Worm (Caenorhabditis elegans): Measurements from ENCODE around the gene clec-135.

The clec-135 gene

DNA sequence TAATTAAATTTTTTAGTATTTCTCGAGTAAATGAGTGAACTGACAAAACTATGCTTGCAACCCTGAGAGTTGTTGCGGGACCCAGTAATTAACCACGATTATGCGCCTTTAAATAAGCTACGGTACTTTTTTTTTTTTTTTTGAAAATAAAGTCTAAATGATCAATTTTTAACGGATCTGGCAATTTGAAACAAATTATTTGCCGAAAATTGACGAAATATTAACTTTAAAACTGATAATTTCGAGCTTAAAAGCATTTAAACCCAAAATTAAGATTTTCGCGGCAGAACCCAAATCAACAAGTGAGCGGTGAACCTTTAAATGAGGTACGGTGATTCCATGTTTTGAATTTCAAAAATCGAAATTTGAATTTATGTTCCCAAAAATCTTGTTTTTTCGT, 36.1 kb downstream of the clec-135 start:
- TF ChIP-seq nhr-77 (tag; optimal IDR thresholded peaks at IDR 0.05) (no peak), pag-3 (tag; optimal IDR thresholded peaks at IDR 0.05; ENCODE audit: borderline replicate concordance, insufficient read depth) (no peak), fkh-4 (tag; optimal IDR thresholded peaks at IDR 0.05; ENCODE audit: borderline replicate concordance) (no peak), dsc-1 (tag; optimal IDR thresholded peaks at IDR 0.05) (no peak), ceh-90 (tag; optimal IDR thresholded peaks at IDR 0.05) (no peak)

DNA sequence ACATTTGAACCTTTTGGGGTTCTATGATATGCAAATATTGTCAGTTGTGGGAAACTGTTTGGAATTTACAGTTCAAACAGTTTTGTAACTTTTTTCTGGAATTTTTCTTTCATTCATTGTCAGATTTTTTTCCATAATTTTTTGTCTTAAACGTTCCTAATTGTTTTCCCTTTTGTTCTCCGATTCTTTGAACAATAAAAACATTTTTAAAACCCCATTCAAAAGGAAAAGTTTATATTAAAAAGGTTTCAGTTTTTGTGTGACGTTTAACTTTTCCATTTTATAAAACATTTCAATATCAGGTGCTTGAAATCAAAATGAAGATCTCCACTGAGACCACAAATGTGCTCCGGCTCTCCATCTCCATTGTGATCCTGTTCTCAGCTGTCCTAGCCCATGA, 39.5 kb downstream of the clec-135 start, which contains the start of gene F31D5.1:
F31D5.1 (plus strand) TSS at position 301 of the 400 bp plus-strand sequence.
- no peak for TF ChIP-seq fkh-8 (tag; optimal IDR thresholded peaks at IDR 0.05)

DNA sequence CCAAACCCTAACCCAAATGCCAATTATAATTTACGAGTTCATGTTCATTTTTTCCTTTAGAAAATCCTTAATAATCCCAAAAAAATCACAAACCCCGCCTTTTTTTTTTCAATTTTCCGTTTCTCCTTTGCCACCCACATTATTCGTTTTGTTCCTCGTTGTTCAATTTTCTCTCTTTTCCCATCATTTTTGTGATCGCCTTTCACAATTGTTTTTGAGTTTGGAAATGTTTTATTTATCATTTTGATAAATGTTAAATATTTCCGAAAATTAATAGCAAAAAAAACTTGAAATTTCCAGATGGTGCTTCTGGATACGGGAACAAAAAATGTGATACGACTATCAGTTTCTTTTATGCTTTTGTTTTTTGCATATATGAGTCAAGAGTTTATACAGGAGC, 43.3 kb downstream of the clec-135 start, which contains the start of gene F31D5.2:
F31D5.2 (plus strand) TSS at position 301 of the 400 bp plus-strand sequence.
- TF ChIP-seq Y116A8C.19 (tag; optimal IDR thresholded peaks at IDR 0.05; ENCODE audit: borderline replicate concordance) (no peak), nhr-71 (tag; optimal IDR thresholded peaks at IDR 0.05) (no peak), C04F5.9 (tag; optimal IDR thresholded peaks at IDR 0.05) (no peak), fkh-10 (GFP tag; optimal IDR thresholded peaks at IDR 0.05) (no peak), aha-1 (tag; optimal IDR thresholded peaks at IDR 0.05) (no peak), nhr-85 (tag) (no peak), efl-1 (optimal IDR thresholded peaks at IDR 0.05) (no peak), efl-1 (GFP tag; optimal IDR thresholded peaks at IDR 0.05 in 1 of 2) (no peak), ceh-88 (GFP tag; IDR thresholded peaks at IDR 0.05) (no peak), fkh-4 (tag; optimal IDR thresholded peaks at IDR 0.05; ENCODE audit: borderline replicate concordance) (no peak), nhr-76 (tag; optimal IDR thresholded peaks at IDR 0.05) (no peak), zag-1 (tag; optimal IDR thresholded peaks at IDR 0.05) (no peak), grh-1 (GFP tag; IDR thresholded peaks at IDR 0.05) (no peak)

DNA sequence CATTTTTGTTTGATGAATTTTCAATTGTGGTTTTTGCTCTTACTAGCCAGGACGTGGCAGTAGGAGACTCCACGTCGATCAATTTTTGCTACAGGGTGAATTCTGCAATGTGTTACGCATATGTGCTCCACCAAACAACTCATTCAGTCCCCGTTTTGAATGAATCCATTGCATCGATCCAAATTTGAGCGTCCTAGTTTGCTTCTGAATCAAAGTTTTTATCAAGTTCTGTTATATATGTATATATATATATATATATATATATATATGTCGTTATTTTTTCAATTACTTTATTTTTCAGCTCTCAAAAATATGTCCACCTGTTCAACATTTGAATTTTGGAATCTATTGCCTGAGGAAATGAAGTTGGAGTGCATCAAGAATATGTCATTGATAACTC, 47.5 kb downstream of the clec-135 start, which contains the start of gene F31D5.7:
F31D5.7 (plus strand) TSS at position 301 of the 400 bp plus-strand sequence.
- TF ChIP-seq efl-3 (GFP tag; optimal IDR thresholded peaks at IDR 0.05), result no peak
- TF ChIP-seq ztf-4 (tag; optimal IDR thresholded peaks at IDR 0.05), result no peak
- no peak for TF ChIP-seq unc-62 (GFP tag; optimal IDR thresholded peaks at IDR 0.05)
- no peak for TF ChIP-seq ceh-88 (GFP tag; IDR thresholded peaks at IDR 0.05)
- TF ChIP-seq hlh-4 (tag; optimal IDR thresholded peaks at IDR 0.05), result no peak
- no peak for TF ChIP-seq vab-15 (tag; optimal IDR thresholded peaks at IDR 0.05)
- no peak for TF ChIP-seq sup-37 (GFP tag; optimal IDR thresholded peaks at IDR 0.05)
- no peak for TF ChIP-seq ceh-82 (tag; optimal IDR thresholded peaks at IDR 0.05)
- no peak for TF ChIP-seq nhr-84 (tag; optimal IDR thresholded peaks at IDR 0.05)
- no peak for TF ChIP-seq fos-1 (tag; optimal IDR thresholded peaks at IDR 0.05)
- TF ChIP-seq rnt-1 (tag; optimal IDR thresholded peaks at IDR 0.05), result no peak
- no peak for TF ChIP-seq nhr-19 (GFP tag; conservative IDR thresholded peaks at IDR 0.05)
- TF ChIP-seq pax-3 (tag; optimal IDR thresholded peaks at IDR 0.05), result no peak
- TF ChIP-seq skn-1 (tag; optimal IDR thresholded peaks at IDR 0.05), result no peak
- TF ChIP-seq fkh-4 (tag; optimal IDR thresholded peaks at IDR 0.05; ENCODE audit: borderline replicate concordance), result no peak
- TF ChIP-seq zip-4 (GFP tag; optimal IDR thresholded peaks at IDR 0.05), result no peak
- TF ChIP-seq efl-1 (optimal IDR thresholded peaks at IDR 0.05), result no peak
- no peak for TF ChIP-seq efl-1 (GFP tag; optimal IDR thresholded peaks at IDR 0.05 in 1 of 2)
- no peak for TF ChIP-seq sox-4 (tag; optimal IDR thresholded peaks at IDR 0.05)
- TF ChIP-seq pqm-1 (tag; optimal IDR thresholded peaks at IDR 0.05), result no peak

DNA sequence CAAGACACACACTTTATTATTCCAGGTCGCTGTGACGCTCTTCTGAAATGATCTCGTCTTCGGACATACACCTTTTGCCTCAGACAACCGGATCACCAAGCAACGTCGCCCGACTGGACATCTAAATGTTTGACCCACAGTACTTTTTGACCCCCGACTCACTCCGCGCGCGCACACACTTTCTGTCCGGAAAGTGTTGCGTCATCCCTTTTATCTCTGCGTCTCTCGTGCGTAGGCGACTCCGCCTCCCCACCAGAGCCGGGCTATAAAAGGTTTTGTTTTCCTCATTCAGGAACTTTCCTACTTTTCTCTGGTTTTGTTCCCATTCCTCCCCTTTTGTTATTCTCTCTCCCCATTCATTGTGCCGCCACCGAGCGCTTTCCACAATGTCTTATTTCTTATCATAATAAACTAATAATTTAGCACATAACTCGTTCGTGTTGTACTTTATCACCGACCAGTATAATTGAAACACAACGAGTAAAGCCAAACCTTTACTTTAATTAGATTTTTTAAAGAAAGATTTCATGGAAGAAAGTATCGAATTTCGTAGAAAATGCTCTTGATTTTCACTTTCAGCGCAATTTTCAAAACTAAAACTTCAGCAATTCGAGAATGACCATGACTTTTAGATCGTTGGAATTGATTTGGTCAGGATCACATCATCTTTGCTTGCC, 49.4 kb downstream of the clec-135 start, which contains the start of gene F31D5.6:
F31D5.6 (plus strand) TSS at position 627 of the 677 bp plus-strand sequence.
- no peak for TF ChIP-seq mdl-1 (tag; optimal IDR thresholded peaks at IDR 0.05)
- no peak for TF ChIP-seq pqm-1 (tag; optimal IDR thresholded peaks at IDR 0.05)
- no peak for TF ChIP-seq fkh-8 (tag; optimal IDR thresholded peaks at IDR 0.05)
- TF ChIP-seq hpl-2 (GFP tag; optimal IDR thresholded peaks at IDR 0.05), result no peak
- no peak for TF ChIP-seq lin-14 (GFP tag; optimal IDR thresholded peaks at IDR 0.05)
- TF ChIP-seq nhr-90 (tag; optimal IDR thresholded peaks at IDR 0.05; ENCODE audit: poor library complexity), result no peak
- no peak for TF ChIP-seq mef-2 (tag; optimal IDR thresholded peaks at IDR 0.05)
- no peak for TF ChIP-seq xbp-1 (tag; optimal IDR thresholded peaks at IDR 0.05)
- TF ChIP-seq ceh-90 (tag; optimal IDR thresholded peaks at IDR 0.05), result no peak
- no peak for TF ChIP-seq rnt-1 (tag; optimal IDR thresholded peaks at IDR 0.05)

All from whole organism, L1 larva.